Worm (Caenorhabditis elegans) whole organism, L2 larva: ENCODE measurements around the gene ergi-2.

Experiments
- C34F6.9 ChIP-seq: fragments of 150-350 bp; optimal IDR thresholded peaks from 2 replicates; lab custom pipeline; 2014; ENCODE audit warnings: missing biosample characterization, missing genetic modification characterization
- ceh-82 ChIP-seq: fragments of 150-350 bp; optimal IDR thresholded peaks from 2 replicates; lab custom pipeline; 2014; ENCODE audit warnings: missing biosample characterization, missing genetic modification characterization
- lin-13 ChIP-seq: fragments of 150-350 bp; optimal IDR thresholded peaks from 2 replicates; lab custom pipeline; 2014; ENCODE audit warnings: missing biosample characterization, missing genetic modification reagents, missing genetic modification characterization
- mdl-1 ChIP-seq, 2 experiments: fragments of 150-350 bp in 1 of 2; sonication (generic microtip) in 1 of 2; optimal IDR thresholded peaks; 2 replicates each; lab custom pipeline; 2017; ENCODE audit warnings: missing biosample characterization in 2 of 2, missing genetic modification characterization in 2 of 2
- nhr-11 ChIP-seq: fragments of 150-350 bp; optimal IDR thresholded peaks from 2 replicates; lab custom pipeline; 2014; ENCODE audit warnings: missing biosample characterization, missing genetic modification characterization
- nhr-237 ChIP-seq: fragments of 150-350 bp; optimal IDR thresholded peaks from 2 replicates; lab custom pipeline; 2014; ENCODE audit warnings: missing biosample characterization, missing genetic modification characterization
- sma-3 ChIP-seq: sonication (generic microtip); optimal IDR thresholded peaks from 2 replicates; lab custom pipeline; 2016; ENCODE audit warnings: missing genetic modification reagents, missing genetic modification characterization, missing compliant biosample characterization
- unc-62 ChIP-seq: fragments of 150-350 bp; optimal IDR thresholded peaks from 2 replicates; lab custom pipeline; 2014; ENCODE audit warnings: missing biosample characterization, missing genetic modification reagents, missing genetic modification characterization

DNA sequence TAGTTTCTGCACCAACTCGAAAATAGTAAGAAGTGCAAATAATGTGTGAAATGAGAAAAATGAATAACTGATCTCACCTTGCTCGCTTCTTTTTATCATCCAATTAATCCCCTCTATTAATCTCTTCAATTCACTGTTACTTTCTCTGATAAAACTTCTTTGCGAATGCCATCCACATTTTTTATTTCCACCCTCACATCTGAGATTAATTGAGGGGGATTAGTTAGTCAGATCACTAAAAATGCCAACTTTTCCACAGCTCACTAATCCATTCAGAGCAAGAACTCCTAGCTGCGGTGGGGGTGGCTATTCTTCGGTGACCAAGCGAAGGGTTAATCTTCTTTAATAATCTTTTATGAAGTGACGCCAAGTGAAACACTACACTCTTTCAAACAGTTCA is 27.7 kb upstream of the ergi-2 start, which contains the start of gene dsc-1:
- TF ChIP-seq ceh-82 (tag; lab: Kevin White, UChicago) (no peak), mdl-1 (tag; optimal IDR thresholded peaks at IDR 0.05; lab: Kevin White, UChicago) (no peak), sma-3 (GFP tag; lab: Kevin White, UChicago) (no peak), unc-62 (GFP tag; lab: Kevin White, UChicago) (no peak), nhr-237 (tag; lab: Kevin White, UChicago) (no peak), lin-13 (GFP tag; lab: Kevin White, UChicago) (no peak), nhr-11 (tag; lab: Kevin White, UChicago) (no peak), C34F6.9 (tag; lab: Kevin White, UChicago) (no peak)
